Worm (Caenorhabditis elegans): ENCODE results near the gene ZK688.11.

The ZK688.11 gene

ce11 chrIII:7891573-7892306 lies 7.0 kb upstream of the ZK688.11 start, which contains the start of the genes ZK688.5 and fahd-1 (continued):
- TF ChIP-seq fkh-8 (tag; optimal IDR thresholded peaks at IDR 0.05) (peak; percentile 54), xbp-1 (tag; optimal IDR thresholded peaks at IDR 0.05) (peak; percentile 55), nhr-20 (tag; optimal IDR thresholded peaks at IDR 0.05) (peak; percentile 72), nhr-90 (tag; optimal IDR thresholded peaks at IDR 0.05; ENCODE audit: poor library complexity) (peak; percentile 49), lin-35 (GFP tag; optimal IDR thresholded peaks at IDR 0.05) (peak; percentile 70 to 71), nhr-85 (tag) (peak; percentile 79), mep-1 (tag; optimal IDR thresholded peaks at IDR 0.05) (peak; percentile 70), mdl-1 (tag; optimal IDR thresholded peaks at IDR 0.05) (peak in 1 of 2 experiments; percentile 82), jun-1 (tag; optimal IDR thresholded peaks at IDR 0.05) (peak; percentile 46), nhr-84 (tag; optimal IDR thresholded peaks at IDR 0.05) (no peak), ztf-4 (tag; optimal IDR thresholded peaks at IDR 0.05) (peak; percentile 34), nhr-237 (tag; optimal IDR thresholded peaks at IDR 0.05) (peak; percentile 10), efl-3 (GFP tag; optimal IDR thresholded peaks at IDR 0.05) (no peak), hpl-2 (GFP tag; optimal IDR thresholded peaks at IDR 0.05) (no peak), nhr-77 (tag; optimal IDR thresholded peaks at IDR 0.05) (peak; percentile 49), F16B12.6 (tag; optimal IDR thresholded peaks at IDR 0.05) (peak; percentile 41), elt-3 (tag; optimal IDR thresholded peaks at IDR 0.05) (peak in 2 of 6 experiments; percentile 41 to 48), isw-1 (GFP tag; IDR thresholded peaks at IDR 0.05) (peak; percentile 35; the same call in 1 of the 2 replicates), efl-1 (optimal IDR thresholded peaks at IDR 0.05) (peak; percentile 72 to 77), efl-1 (GFP tag; optimal IDR thresholded peaks at IDR 0.05 in 1 of 2) (peak; percentile 27 to 94), lin-14 (GFP tag; optimal IDR thresholded peaks at IDR 0.05) (peak; percentile 91), ces-1 (GFP tag; optimal IDR thresholded peaks at IDR 0.05) (no peak), nhr-76 (tag; optimal IDR thresholded peaks at IDR 0.05) (no peak), sox-4 (tag; optimal IDR thresholded peaks at IDR 0.05) (no peak), ceh-8 (GFP tag; optimal IDR thresholded peaks at IDR 0.05) (peak; percentile 4), unc-62 (GFP tag; optimal IDR thresholded peaks at IDR 0.05) (no peak), ceh-63 (GFP tag; optimal IDR thresholded peaks at IDR 0.05) (no peak), mef-2 (tag; optimal IDR thresholded peaks at IDR 0.05) (no peak), grh-1 (GFP tag; IDR thresholded peaks at IDR 0.05) (no peak), pqm-1 (tag; optimal IDR thresholded peaks at IDR 0.05) (no peak), snu-23 (GFP tag; optimal IDR thresholded peaks at IDR 0.05) (peak; percentile 81), unc-30 (tag; optimal IDR thresholded peaks at IDR 0.05) (no peak), ztf-11 (tag; optimal IDR thresholded peaks at IDR 0.05) (no peak), unc-130 (tag; optimal IDR thresholded peaks at IDR 0.05) (no peak), rnt-1 (tag; optimal IDR thresholded peaks at IDR 0.05) (peak; percentile 71), nhr-28 (tag; optimal IDR thresholded peaks at IDR 0.05) (no peak), nhr-19 (GFP tag; conservative IDR thresholded peaks at IDR 0.05) (peak; percentile 57), ceh-88 (GFP tag; IDR thresholded peaks at IDR 0.05) (no peak), nhr-47 (tag; optimal IDR thresholded peaks at IDR 0.05) (peak; percentile 70), lin-13 (GFP tag; optimal IDR thresholded peaks at IDR 0.05) (no peak), dpl-1 (GFP tag; optimal IDR thresholded peaks at IDR 0.05) (peak; percentile 43 to 50 (median 49)), dsc-1 (tag; optimal IDR thresholded peaks at IDR 0.05) (peak; percentile 39), skn-1 (tag; optimal IDR thresholded peaks at IDR 0.05) (peak; percentile 76), swsn-7 (tag; optimal IDR thresholded peaks at IDR 0.05) (peak; percentile 76), hlh-17 (GFP tag; optimal IDR thresholded peaks at IDR 0.05; ENCODE audit: borderline replicate concordance) (no peak)
